Fruit fly (Drosophila melanogaster) whole organism, embryonic: ENCODE results near the gene Pex10.

Source experiments
- Asciz ChIP-seq: fragments of 200-800 bp; sonication (Bioruptor generic); optimal IDR thresholded peaks from 2 replicates; lab custom pipeline; 2017; ENCODE audit warnings: missing biosample characterization, mild to moderate bottlenecking, missing genetic modification characterization, missing genetic modification reagents
- Bgb ChIP-seq: fragments of 200-800 bp; sonication (Bioruptor generic); IDR thresholded peaks from 2 replicates; pipeline ENCODE4 v1.3.6; 2022; ENCODE audit warnings: missing biosample characterization, missing genetic modification characterization; ENCODE audit not compliant: partially characterized antibody
- CG11696 ChIP-seq: fragments of 200-800 bp; sonication (Bioruptor generic); IDR thresholded peaks from 2 replicates; pipeline ENCODE4 v1.3.6; 2022; ENCODE audit warnings: missing biosample characterization, missing genetic modification characterization
- CG14860 ChIP-seq: fragments of 200-800 bp; sonication (Bioruptor generic); IDR thresholded peaks from 3 replicates; pipeline ENCODE4 v1.3.6; 2022; ENCODE audit warnings: missing biosample characterization, missing genetic modification characterization; ENCODE audit not compliant: partially characterized antibody
- CG15073 ChIP-seq: fragments of 200-800 bp; sonication (Bioruptor generic); optimal IDR thresholded peaks from 2 replicates; lab custom pipeline; 2016; ENCODE audit warnings: missing biosample characterization, missing genetic modification characterization
- CG1602 ChIP-seq: fragments of 200-800 bp; sonication (Bioruptor generic); optimal IDR thresholded peaks from 3 replicates; lab custom pipeline; 2016; ENCODE audit warnings: missing biosample characterization, missing genetic modification characterization
- CG1832 ChIP-seq: fragments of 200-800 bp; sonication (Bioruptor generic); optimal IDR thresholded peaks from 2 replicates; lab custom pipeline; 2017; ENCODE audit warnings: missing biosample characterization, mild to moderate bottlenecking, missing genetic modification characterization, inconsistent platforms
- CG18764 ChIP-seq: fragments of 200-800 bp; sonication (Bioruptor generic); optimal IDR thresholded peaks from 3 replicates; lab custom pipeline; 2016; ENCODE audit warnings: missing biosample characterization, missing genetic modification characterization
- CG2120 ChIP-seq: fragments of 200-800 bp; sonication (Bioruptor generic); optimal IDR thresholded peaks from 3 replicates; lab custom pipeline; 2016; ENCODE audit warnings: missing biosample characterization, missing genetic modification characterization
- CG2678 ChIP-seq: fragments of 200-800 bp; sonication (Bioruptor generic); optimal IDR thresholded peaks from 3 replicates; lab custom pipeline; 2019; ENCODE audit warnings: missing biosample characterization, mild to moderate bottlenecking, missing genetic modification characterization, moderate library complexity
- CG30403 ChIP-seq: fragments of 200-800 bp; sonication (Bioruptor generic); optimal IDR thresholded peaks from 3 replicates; lab custom pipeline; 2016; ENCODE audit warnings: missing biosample characterization, missing genetic modification characterization
- CG3281 ChIP-seq: fragments of 200-800 bp; sonication (Bioruptor generic); optimal IDR thresholded peaks from 3 replicates; lab custom pipeline; 2017; ENCODE audit warnings: missing biosample characterization, mild to moderate bottlenecking, missing genetic modification characterization
- CG5245 ChIP-seq: fragments of 200-800 bp; sonication (Bioruptor generic); optimal IDR thresholded peaks from 3 replicates; lab custom pipeline; 2016; ENCODE audit warnings: missing biosample characterization, missing genetic modification characterization
- CG6689 ChIP-seq: fragments of 200-800 bp; sonication (Bioruptor generic); IDR thresholded peaks from 2 replicates; pipeline ENCODE4 v1.3.6; 2022; ENCODE audit warnings: missing biosample characterization, missing genetic modification characterization
- CG7745 ChIP-seq: fragments of 200-800 bp; sonication (Bioruptor generic); optimal IDR thresholded peaks from 2 replicates; lab custom pipeline; 2018; ENCODE audit warnings: missing biosample characterization, mild to moderate bottlenecking, missing genetic modification characterization, moderate library complexity
- CG7987 ChIP-seq: fragments of 200-800 bp; sonication (Bioruptor generic); optimal IDR thresholded peaks from 2 replicates; lab custom pipeline; 2018; ENCODE audit warnings: missing biosample characterization, mild to moderate bottlenecking, missing genetic modification characterization, moderate library complexity
- CG8388 ChIP-seq: fragments of 200-800 bp; sonication (Bioruptor generic); optimal IDR thresholded peaks from 2 replicates; lab custom pipeline; 2019; ENCODE audit warnings: missing biosample characterization, mild to moderate bottlenecking, missing genetic modification characterization, moderate library complexity
- CG8765 ChIP-seq: fragments of 200-800 bp; sonication (Bioruptor generic); IDR thresholded peaks from 2 replicates; pipeline ENCODE4 v1.3.6; 2022; ENCODE audit warnings: missing biosample characterization, missing genetic modification characterization
- CG8924 ChIP-seq: fragments of 200-800 bp; optimal IDR thresholded peaks from 3 replicates; lab custom pipeline; 2019; ENCODE audit warnings: missing biosample characterization, mild to moderate bottlenecking, missing genetic modification characterization, moderate library complexity
- CG9727 ChIP-seq: fragments of 200-800 bp; sonication (Bioruptor generic); optimal IDR thresholded peaks from 3 replicates; lab custom pipeline; 2017; ENCODE audit warnings: missing biosample characterization, mild to moderate bottlenecking, missing genetic modification characterization
- CG9932 ChIP-seq: fragments of 200-800 bp; sonication (Bioruptor generic); IDR thresholded peaks from 2 replicates; pipeline ENCODE4 v1.3.6; 2022; ENCODE audit warnings: missing biosample characterization, missing genetic modification characterization
- Dip3 ChIP-seq: fragments of 200-800 bp; sonication (Bioruptor generic); optimal IDR thresholded peaks from 3 replicates; lab custom pipeline; 2016; ENCODE audit warnings: missing biosample characterization, missing genetic modification characterization
- E2f2 ChIP-seq: fragments of 200-800 bp; sonication (Bioruptor generic); IDR thresholded peaks from 2 replicates; pipeline ENCODE4 v1.3.6; 2022; ENCODE audit warnings: missing biosample characterization, missing genetic modification characterization
- Eip74EF ChIP-seq, 2 experiments: fragments of 200-800 bp in 1 of 2; fragments of >200 bp in 1 of 2; sonication (Bioruptor generic) in 1 of 2; optimal IDR thresholded peaks; 2 replicates each; lab custom pipeline; 2017 to 2019; ENCODE audit warnings: missing biosample characterization in 2 of 2, missing genetic modification characterization in 2 of 2, mild to moderate bottlenecking in 1 of 2, moderate library complexity in 1 of 2
- Fer2 ChIP-seq: fragments of 200-800 bp; sonication (Bioruptor generic); optimal IDR thresholded peaks from 2 replicates; lab custom pipeline; 2018; ENCODE audit warnings: missing biosample characterization, mild to moderate bottlenecking, missing genetic modification characterization, moderate library complexity
- H15 ChIP-seq: fragments of 200-800 bp; sonication (Bioruptor generic); IDR thresholded peaks from 3 replicates; pipeline ENCODE4 v1.3.6; 2022; ENCODE audit warnings: missing biosample characterization, missing genetic modification characterization
- HmgZ ChIP-seq: fragments of 200-800 bp; sonication (Bioruptor generic); optimal IDR thresholded peaks from 2 replicates; lab custom pipeline; 2018; ENCODE audit warnings: missing biosample characterization, mild to moderate bottlenecking, missing genetic modification characterization
- Hmx ChIP-seq: fragments of 200-800 bp; sonication (Bioruptor generic); optimal IDR thresholded peaks from 2 replicates; lab custom pipeline; 2016; ENCODE audit warnings: missing biosample characterization, missing genetic modification characterization
- Hsf ChIP-seq: fragments of 200-800 bp; sonication (Bioruptor generic); optimal IDR thresholded peaks from 3 replicates; lab custom pipeline; 2016; ENCODE audit warnings: missing biosample characterization, missing genetic modification characterization
- Nf-YC ChIP-seq: fragments of 200-800 bp; optimal IDR thresholded peaks from 3 replicates; lab custom pipeline; 2019; ENCODE audit warnings: missing biosample characterization, mild to moderate bottlenecking, missing genetic modification characterization, moderate library complexity
- Ptx1 ChIP-seq: fragments of 200-800 bp; sonication (Bioruptor generic); IDR thresholded peaks from 2 replicates; pipeline ENCODE4 v1.3.6; 2022; ENCODE audit warnings: missing biosample characterization, missing genetic modification characterization
- Trl ChIP-seq, 3 experiments: fragments of >200 bp in 2 of 3; fragments of 200-800 bp in 1 of 3; sonication (Bioruptor generic) in 1 of 3; optimal IDR thresholded peaks; 2 replicates in 1 of 3; 3 replicates in 2 of 3; lab custom pipeline; 2016 to 2017; ENCODE audit warnings: missing biosample characterization in 1 of 3, missing genetic modification characterization in 1 of 3
- bab2 ChIP-seq: fragments of 200-800 bp; sonication (Bioruptor generic); optimal IDR thresholded peaks from 2 replicates; lab custom pipeline; 2016; ENCODE audit warnings: missing biosample characterization, missing genetic modification characterization
- bbx ChIP-seq: fragments of 200-800 bp; sonication (Bioruptor generic); IDR thresholded peaks from 2 replicates; pipeline ENCODE4 v1.3.6; 2022; ENCODE audit warnings: missing biosample characterization, missing genetic modification characterization; ENCODE audit not compliant: partially characterized antibody
- cad ChIP-seq: fragments of >200 bp; optimal IDR thresholded peaks from 2 replicates; lab custom pipeline; 2017; ENCODE audit warnings: missing biosample characterization, missing genetic modification characterization
- chm ChIP-seq: fragments of 200-800 bp; sonication (Bioruptor generic); IDR thresholded peaks from 2 replicates; pipeline ENCODE4 v1.3.6; 2022; ENCODE audit warnings: missing biosample characterization, missing genetic modification characterization
- crc ChIP-seq: fragments of 200-800 bp; sonication (Bioruptor generic); optimal IDR thresholded peaks from 2 replicates; lab custom pipeline; 2016; ENCODE audit warnings: missing biosample characterization, missing genetic modification characterization
- dan ChIP-seq: fragments of 200-800 bp; sonication (Bioruptor generic); IDR thresholded peaks from 2 replicates; pipeline ENCODE4 v1.3.6; 2022; ENCODE audit warnings: missing biosample characterization, missing genetic modification characterization
- dati ChIP-seq: fragments of 200-800 bp; sonication (Bioruptor generic); IDR thresholded peaks from 2 replicates; pipeline ENCODE4 v1.3.6; 2022; ENCODE audit warnings: missing biosample characterization, missing genetic modification characterization
- dm ChIP-seq: fragments of 200-800 bp; sonication (Bioruptor generic); optimal IDR thresholded peaks from 3 replicates; lab custom pipeline; 2016; ENCODE audit warnings: missing biosample characterization, missing genetic modification characterization
- dpn ChIP-seq, 2 experiments: fragments of 200-800 bp; sonication (Bioruptor generic); optimal IDR thresholded peaks; 3 replicates each; lab custom pipeline; 2016; ENCODE audit warnings: missing biosample characterization in 2 of 2, missing genetic modification characterization in 2 of 2
- fd96Cb ChIP-seq: fragments of 200-800 bp; sonication (Bioruptor generic); optimal IDR thresholded peaks from 2 replicates; lab custom pipeline; 2018; ENCODE audit warnings: missing biosample characterization, mild to moderate bottlenecking, missing genetic modification characterization, moderate library complexity
- gce ChIP-seq: fragments of 200-800 bp; sonication (Bioruptor generic); IDR thresholded peaks from 3 replicates; pipeline ENCODE4 v1.3.6; 2022; ENCODE audit warnings: missing biosample characterization, missing genetic modification characterization
- knrl ChIP-seq: fragments of 200-800 bp; sonication (Bioruptor generic); IDR thresholded peaks from 3 replicates; pipeline ENCODE4 v1.3.6; 2022; ENCODE audit warnings: missing biosample characterization, missing genetic modification characterization; ENCODE audit not compliant: partially characterized antibody
- pros ChIP-seq: fragments of 200-800 bp; sonication (Bioruptor generic); optimal IDR thresholded peaks from 3 replicates; lab custom pipeline; 2019; ENCODE audit warnings: missing biosample characterization, mild to moderate bottlenecking, missing genetic modification characterization, moderate library complexity
- salm ChIP-seq: fragments of 200-800 bp; sonication (Bioruptor generic); optimal IDR thresholded peaks from 2 replicates; lab custom pipeline; 2018; ENCODE audit warnings: missing biosample characterization, mild to moderate bottlenecking, missing genetic modification characterization
- sob ChIP-seq: fragments of 200-800 bp; sonication (Bioruptor generic); IDR thresholded peaks from 2 replicates; pipeline ENCODE4 v1.3.6; 2022; ENCODE audit warnings: missing biosample characterization, missing genetic modification characterization
- stc ChIP-seq: fragments of 200-800 bp; sonication (Bioruptor generic); IDR thresholded peaks from 2 replicates; pipeline ENCODE4 v1.3.6; 2022; ENCODE audit warnings: missing biosample characterization, missing genetic modification characterization
- tna ChIP-seq: fragments of 200-800 bp; sonication (Bioruptor generic); IDR thresholded peaks from 2 replicates; pipeline ENCODE4 v1.3.6; 2022; ENCODE audit warnings: missing biosample characterization, missing genetic modification characterization; ENCODE audit not compliant: partially characterized antibody
- zf30C ChIP-seq: fragments of 200-800 bp; sonication (Bioruptor generic); optimal IDR thresholded peaks from 3 replicates; lab custom pipeline; 2018; ENCODE audit warnings: missing biosample characterization, mild to moderate bottlenecking, missing genetic modification characterization

The Pex10 gene

DNA sequence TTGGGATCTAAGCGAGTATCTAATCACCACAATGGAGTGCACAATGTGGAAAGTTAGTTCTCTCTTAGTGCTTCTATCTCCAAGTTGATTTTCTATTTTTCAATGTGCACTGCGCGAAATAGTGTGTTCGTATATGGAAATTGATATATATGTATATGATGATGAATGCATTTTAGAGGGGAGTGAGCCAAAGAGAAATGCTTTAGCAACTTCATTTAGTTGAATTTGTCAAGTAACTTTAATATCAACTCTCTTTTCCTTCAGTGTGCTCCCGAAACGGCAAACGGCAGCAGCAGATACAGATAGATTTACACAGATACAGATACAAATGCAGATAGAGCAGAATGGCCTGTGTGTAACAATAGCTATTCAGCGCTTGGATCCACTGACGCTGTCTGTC lies 26.0 kb downstream of the Pex10 start (continued):
- TF ChIP-seq Bgb (no peak), CG14860 (GFP tag; lab: Robert Waterston, UW) (no peak), E2f2 (no peak), dpn (GFP tag; optimal IDR thresholded peaks at IDR 0.05; lab: Kevin White, UChicago) (peak in 1 of 2 experiments; percentile 71), Asciz (GFP tag; lab: Kevin White, UChicago) (peak; percentile 68), CG6689 (peak; percentile 75), gce (peak; percentile 67; the same call in 1 of the 3 replicates), CG8388 (GFP tag; lab: Kevin White, UChicago) (peak; percentile 62), pros (GFP tag; lab: Kevin White, UChicago) (no peak), CG15073 (GFP tag; lab: Kevin White, UChicago) (no peak), sob (GFP tag; lab: Robert Waterston, UW) (peak; percentile 55; the same call in 1 of the 2 replicates), HmgZ (peak; percentile 39), CG5245 (GFP tag; lab: Kevin White, UChicago) (no peak), CG18764 (GFP tag; lab: Kevin White, UChicago) (no peak), dm (GFP tag; lab: Kevin White, UChicago) (no peak), fd96Cb (tag; lab: Kevin White, UChicago) (no peak), crc (no peak), tna (GFP tag; lab: Robert Waterston, UW) (no peak), CG8765 (GFP tag; lab: Robert Waterston, UW) (no peak; the same call in 1 of the 2 replicates), Ptx1 (GFP tag; lab: Robert Waterston, UW) (peak; percentile 66), CG7987 (GFP tag; lab: Kevin White, UChicago) (no peak), stc (GFP tag; lab: Robert Waterston, UW) (peak; percentile 58), zf30C (GFP tag; lab: Kevin White, UChicago) (peak; percentile 22), bbx (GFP tag; lab: Robert Waterston, UW) (no peak), Eip74EF (GFP tag; optimal IDR thresholded peaks at IDR 0.05; lab: Kevin White, UChicago) (peak in 1 of 2 experiments; percentile 46), Hsf (GFP tag; lab: Kevin White, UChicago) (peak; percentile 69), dati (GFP tag; lab: Robert Waterston, UW) (peak; percentile 60; the same call in 1 of the 2 replicates), Hmx (GFP tag; lab: Kevin White, UChicago) (no peak), Dip3 (GFP tag; lab: Kevin White, UChicago) (peak; percentile 25), CG1832 (GFP tag; lab: Kevin White, UChicago) (no peak), CG30403 (GFP tag; lab: Kevin White, UChicago) (peak; percentile 68), CG11696 (GFP tag; lab: Robert Waterston, UW) (peak; percentile 37; the same call in 1 of the 2 replicates), CG2120 (GFP tag; lab: Kevin White, UChicago) (peak; percentile 56), bab2 (GFP tag; lab: Kevin White, UChicago) (peak; percentile 69), CG2678 (tag; lab: Kevin White, UChicago) (peak; percentile 58), CG7745 (tag; lab: Kevin White, UChicago) (no peak), Nf-YC (tag; lab: Kevin White, UChicago) (no peak), CG8924 (peak; percentile 69), CG9932 (GFP tag; lab: Robert Waterston, UW) (no peak), chm (GFP tag; lab: Robert Waterston, UW) (no peak), Fer2 (tag; lab: Kevin White, UChicago) (no peak), CG3281 (GFP tag; lab: Kevin White, UChicago) (no peak), dan (0 out of 2 replicates have a peak, but pooled peaks have one; percentile 24), cad (GFP tag; lab: Kevin White, UChicago) (no peak), Trl (optimal IDR thresholded peaks at IDR 0.05; lab: Kevin White, UChicago) (no peak), Trl (GFP tag; optimal IDR thresholded peaks at IDR 0.05; lab: Kevin White, UChicago) (no peak), CG9727 (GFP tag; lab: Kevin White, UChicago) (peak; percentile 58), CG1602 (GFP tag; lab: Kevin White, UChicago) (peak; percentile 66), salm (tag; lab: Kevin White, UChicago) (peak; percentile 6), H15 (GFP tag; lab: Robert Waterston, UW) (0 out of 3 replicates have a peak, but pooled peaks have one; percentile 45), knrl (no peak)
